Worm (Caenorhabditis elegans) whole organism, young adult: Measurements from ENCODE around the gene F11D5.1.

Experiments used
- B0261.1 ChIP-seq: sonication (generic microtip); optimal IDR thresholded peaks from 2 replicates; lab custom pipeline; 2016; ENCODE audit warnings: mild to moderate bottlenecking, missing genetic modification characterization, moderate library complexity, missing compliant biosample characterization
- C17E4.6 ChIP-seq: fragments of 200-800 bp; sonication (Bioruptor generic); IDR thresholded peaks from 2 replicates; pipeline ENCODE4 v1.3.6; 2022; ENCODE audit warnings: missing genetic modification reagents, missing genetic modification characterization, missing compliant biosample characterization
- F39B2.1 ChIP-seq: fragments of 200-800 bp; sonication (Bioruptor generic); IDR thresholded peaks from 2 replicates; pipeline ENCODE4 v1.3.6; 2022; ENCODE audit warnings: missing genetic modification reagents, missing genetic modification characterization, missing compliant biosample characterization
- Y53F4B.3 ChIP-seq: fragments of 200-800 bp; sonication (Bioruptor generic); IDR thresholded peaks from 2 replicates; pipeline ENCODE4 v1.3.6; 2022; ENCODE audit warnings: missing genetic modification reagents, missing genetic modification characterization, missing compliant biosample characterization
- Y67H2A.10 ChIP-seq: fragments of 200-800 bp; sonication (Bioruptor generic); conservative IDR thresholded peaks from 2 replicates; pipeline ENCODE4 v1.3.6; 2022; ENCODE audit warnings: missing genetic modification reagents, missing genetic modification characterization, missing compliant biosample characterization
- Y79H2A.3 ChIP-seq: fragments of 200-800 bp; sonication (Bioruptor generic); conservative IDR thresholded peaks from 2 replicates; pipeline ENCODE4 v1.3.6; 2022; ENCODE audit warnings: missing genetic modification reagents, missing genetic modification characterization, missing compliant biosample characterization
- Y95B8A.8 ChIP-seq: fragments of 200-800 bp; sonication (Bioruptor generic); IDR thresholded peaks from 2 replicates; pipeline ENCODE4 v1.3.6; 2022; ENCODE audit warnings: missing genetic modification reagents, missing genetic modification characterization, missing compliant biosample characterization
- ZK185.1 ChIP-seq: sonication (generic microtip); optimal IDR thresholded peaks from 2 replicates; lab custom pipeline; 2016; ENCODE audit warnings: mild to moderate bottlenecking, missing genetic modification characterization, missing compliant biosample characterization; ENCODE audit not compliant: poor library complexity, severe bottlenecking
- akir-1 ChIP-seq: fragments of 200-800 bp; sonication (Bioruptor generic); optimal IDR thresholded peaks from 2 replicates; lab custom pipeline; 2018; ENCODE audit warnings: mild to moderate bottlenecking, missing genetic modification characterization, moderate library complexity, missing compliant biosample characterization
- atf-7 ChIP-seq: sonication (generic microtip); optimal IDR thresholded peaks from 2 replicates; lab custom pipeline; 2017; ENCODE audit warnings: mild to moderate bottlenecking, missing genetic modification characterization, missing compliant biosample characterization
- attf-3 ChIP-seq: fragments of 200-800 bp; sonication (Bioruptor generic); conservative IDR thresholded peaks from 2 replicates; pipeline ENCODE4 v1.3.6; 2022; ENCODE audit warnings: missing genetic modification reagents, missing genetic modification characterization, missing compliant biosample characterization
- ccch-3 ChIP-seq: fragments of 200-800 bp; sonication (Bioruptor generic); optimal IDR thresholded peaks from 2 replicates; lab custom pipeline; 2018; ENCODE audit warnings: mild to moderate bottlenecking, missing genetic modification characterization, missing compliant biosample characterization
- ceh-40 ChIP-seq: fragments of 200-800 bp; sonication (Bioruptor generic); IDR thresholded peaks from 2 replicates; pipeline ENCODE4 v1.3.6; 2022; ENCODE audit warnings: missing genetic modification characterization, missing compliant biosample characterization
- ceh-58 ChIP-seq: fragments of 200-800 bp; sonication (Bioruptor generic); IDR thresholded peaks from 2 replicates; pipeline ENCODE4 v1.3.6; 2022; ENCODE audit warnings: missing genetic modification characterization, missing compliant biosample characterization
- chd-7 ChIP-seq: sonication (generic microtip); optimal IDR thresholded peaks from 2 replicates; lab custom pipeline; 2016; ENCODE audit warnings: mild to moderate bottlenecking, missing genetic modification characterization, moderate library complexity, missing compliant biosample characterization
- dpff-1 ChIP-seq: sonication (generic microtip); optimal IDR thresholded peaks from 2 replicates; lab custom pipeline; 2017; ENCODE audit warnings: mild to moderate bottlenecking, missing genetic modification characterization, missing compliant biosample characterization
- efl-1 ChIP-seq: fragments of 150-350 bp; optimal IDR thresholded peaks from 2 replicates; lab custom pipeline; 2014; ENCODE audit warnings: missing biosample characterization, missing genetic modification reagents, missing genetic modification characterization
- egl-18 ChIP-seq: fragments of 200-800 bp; sonication (Bioruptor generic); IDR thresholded peaks from 2 replicates; pipeline ENCODE4 v1.3.6; 2022; ENCODE audit warnings: missing genetic modification reagents, missing genetic modification characterization, missing compliant biosample characterization
- hlh-26 ChIP-seq: fragments of 200-800 bp; sonication (Bioruptor generic); conservative IDR thresholded peaks from 2 replicates; pipeline ENCODE4 v1.3.6; 2022; ENCODE audit warnings: missing genetic modification reagents, missing genetic modification characterization, missing compliant biosample characterization
- hmg-20 ChIP-seq: fragments of 200-800 bp; sonication (Bioruptor generic); IDR thresholded peaks from 2 replicates; pipeline ENCODE4 v1.3.6; 2022; ENCODE audit warnings: missing genetic modification reagents, missing genetic modification characterization, missing compliant biosample characterization
- let-526 ChIP-seq: fragments of 200-800 bp; sonication (Bioruptor generic); IDR thresholded peaks from 2 replicates; pipeline ENCODE4 v1.3.6; 2022; ENCODE audit warnings: missing genetic modification reagents, missing genetic modification characterization, missing compliant biosample characterization
- lin-26 ChIP-seq: fragments of 200-800 bp; sonication (Bioruptor generic); IDR thresholded peaks from 2 replicates; pipeline ENCODE4 v1.3.6; 2022; ENCODE audit warnings: missing genetic modification reagents, missing genetic modification characterization, missing compliant biosample characterization
- lsl-1 ChIP-seq: fragments of 200-800 bp; sonication (Bioruptor generic); optimal IDR thresholded peaks from 2 replicates; lab custom pipeline; 2018; ENCODE audit warnings: mild to moderate bottlenecking, missing genetic modification characterization, moderate library complexity, missing compliant biosample characterization
- lsy-27 ChIP-seq: sonication (generic microtip); optimal IDR thresholded peaks from 2 replicates; lab custom pipeline; 2017; ENCODE audit warnings: missing genetic modification characterization, mild to moderate bottlenecking, missing compliant biosample characterization, antibody characterized with exemption, missing genotype, borderline replicate concordance; ENCODE audit not compliant: insufficient read depth
- madf-8 ChIP-seq: fragments of 200-800 bp; sonication (Bioruptor generic); conservative IDR thresholded peaks from 2 replicates; pipeline ENCODE4 v1.3.6; 2022; ENCODE audit warnings: missing genetic modification reagents, missing genetic modification characterization, missing compliant biosample characterization
- mes-4 ChIP-seq: sonication (generic microtip); optimal IDR thresholded peaks from 2 replicates; lab custom pipeline; 2016; ENCODE audit warnings: missing genotype, missing genetic modification characterization, missing compliant biosample characterization
- nfya-2 ChIP-seq: fragments of 200-800 bp; sonication (Bioruptor generic); IDR thresholded peaks from 2 replicates; pipeline ENCODE4 v1.3.6; 2022; ENCODE audit warnings: missing genetic modification reagents, missing genetic modification characterization, missing compliant biosample characterization
- nhr-120 ChIP-seq: fragments of 200-800 bp; sonication (Bioruptor generic); IDR thresholded peaks from 2 replicates; pipeline ENCODE4 v1.3.6; 2022; ENCODE audit warnings: missing genetic modification characterization, missing compliant biosample characterization
- nhr-179 ChIP-seq: sonication (generic microtip); optimal IDR thresholded peaks from 2 replicates; lab custom pipeline; 2016; ENCODE audit warnings: mild to moderate bottlenecking, missing genetic modification characterization, missing compliant biosample characterization
- pha-4 ChIP-seq: fragments of 150-350 bp; sonication (generic microtip); optimal IDR thresholded peaks from 2 replicates; lab custom pipeline; 2014; ENCODE audit warnings: missing biosample characterization, missing genetic modification reagents, missing genetic modification characterization
- rec-8 ChIP-seq, 2 experiments: sonication (generic microtip); optimal IDR thresholded peaks; 2 replicates each; lab custom pipeline; 2016; ENCODE audit warnings: mild to moderate bottlenecking in 2 of 2, missing genetic modification characterization in 2 of 2, missing genetic modification reagents in 2 of 2, missing genotype in 2 of 2, missing biosample characterization in 1 of 2, missing compliant biosample characterization in 1 of 2, moderate library complexity in 1 of 2
- rpc-1 ChIP-seq, 2 experiments: fragments of 150-350 bp in 1 of 2; sonication (generic microtip) in 1 of 2; optimal IDR thresholded peaks; 2 replicates each; lab custom pipeline; 2014 to 2018; ENCODE audit warnings: missing biosample characterization in 1 of 2, missing genetic modification characterization in 1 of 2, missing genetic modification reagents in 1 of 2, missing genotype in 1 of 2
- snpc-3.4 ChIP-seq: sonication (generic microtip); optimal IDR thresholded peaks from 2 replicates; lab custom pipeline; 2017; ENCODE audit warnings: missing genetic modification characterization, mild to moderate bottlenecking, missing compliant biosample characterization, antibody characterized with exemption, moderate library complexity, missing genotype, missing genetic modification reagents
- xnd-1 ChIP-seq: sonication (generic microtip); optimal IDR thresholded peaks from 2 replicates; lab custom pipeline; 2016; ENCODE audit warnings: missing genotype, missing genetic modification reagents, missing genetic modification characterization, missing compliant biosample characterization
- zfh-2 ChIP-seq: fragments of 200-800 bp; sonication (Bioruptor generic); conservative IDR thresholded peaks from 2 replicates; pipeline ENCODE4 v1.3.6; 2022; ENCODE audit warnings: missing genetic modification reagents, missing genetic modification characterization, missing compliant biosample characterization
- ztf-22 ChIP-seq: fragments of 200-800 bp; sonication (Bioruptor generic); optimal IDR thresholded peaks from 2 replicates; lab custom pipeline; 2018; ENCODE audit warnings: mild to moderate bottlenecking, missing genetic modification characterization, moderate library complexity, missing compliant biosample characterization
- ztf-26 ChIP-seq: sonication (generic microtip); optimal IDR thresholded peaks from 2 replicates; lab custom pipeline; 2017; ENCODE audit warnings: missing genetic modification characterization, missing compliant biosample characterization
- ztf-28 ChIP-seq: fragments of 200-800 bp; sonication (Bioruptor generic); IDR thresholded peaks from 2 replicates; pipeline ENCODE4 v1.3.6; 2022; ENCODE audit warnings: missing genetic modification reagents, missing genetic modification characterization, missing compliant biosample characterization

Gene F11D5.1

DNA sequence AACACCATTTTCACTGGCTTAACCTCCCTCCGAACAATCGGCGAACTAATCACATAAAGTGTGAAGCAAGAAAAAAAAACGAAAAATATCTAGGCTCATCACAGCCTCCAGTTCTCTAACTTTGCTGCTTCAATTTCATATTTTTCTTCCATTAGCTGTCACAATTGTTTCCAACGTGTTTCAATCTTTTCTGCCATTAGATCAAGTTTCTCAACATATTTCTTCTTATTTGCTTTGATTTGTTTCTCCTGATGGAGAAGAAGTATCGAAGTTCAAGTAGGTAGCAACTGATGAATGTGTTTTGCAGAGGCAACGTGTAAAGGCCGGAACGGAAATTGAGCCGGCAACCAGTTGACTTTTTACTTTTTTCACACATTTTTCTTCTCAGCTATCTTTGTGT is 47.2 kb downstream of the F11D5.1 start, which contains the start of gene ZK563.7:
TSS of gene ZK563.7 (plus strand) at position 301 of the 400 bp plus-strand sequence.
- TF ChIP-seq ztf-26 (tag; lab: Kevin White, UChicago), result no peak
- TF ChIP-seq ceh-58 (GFP tag; lab: Robert Waterston, UW), result no peak
- no peak for TF ChIP-seq zfh-2 (GFP tag; lab: Robert Waterston, UW)
- TF ChIP-seq Y79H2A.3 (GFP tag; lab: Robert Waterston, UW), result no peak
- TF ChIP-seq Y95B8A.8, result no peak
- TF ChIP-seq ztf-28 (GFP tag; lab: Robert Waterston, UW), result no peak
- TF ChIP-seq egl-18 (GFP tag; lab: Robert Waterston, UW), result no peak
- TF ChIP-seq B0261.1, result no peak
- TF ChIP-seq C17E4.6 (GFP tag; lab: Robert Waterston, UW), result no peak
- TF ChIP-seq rec-8 (tag; optimal IDR thresholded peaks at IDR 0.05; lab: Kevin White, UChicago), result no peak
- TF ChIP-seq, all 124 proteins: peak for 0

DNA sequence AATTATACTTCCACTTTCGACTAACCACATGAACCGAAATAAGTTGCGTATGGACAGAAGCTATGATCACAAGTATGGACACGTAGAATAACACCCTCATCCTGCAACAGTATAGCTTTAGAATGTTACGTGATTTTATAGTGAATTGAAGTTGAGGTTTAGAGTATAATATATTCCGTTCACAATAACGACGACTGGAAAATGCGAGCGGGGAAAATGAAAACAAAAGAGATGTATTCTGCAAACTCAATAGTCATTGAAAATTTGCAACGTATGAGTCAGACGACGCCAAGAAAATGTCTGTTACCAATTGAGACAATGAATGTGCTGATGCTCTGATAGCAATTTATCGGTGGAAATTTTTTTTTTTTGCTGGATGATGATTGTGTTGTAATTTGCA is 52.4 kb downstream of the F11D5.1 start, which contains the start of gene acp-1:
TSS of gene acp-1 (minus strand) at position 101 of the 400 bp plus-strand sequence.
- TF ChIP-seq madf-8 (GFP tag; lab: Robert Waterston, UW) (no peak), hlh-26 (no peak), akir-1 (GFP tag; lab: Kevin White, UChicago) (no peak), pha-4 (tag; lab: Kevin White, UChicago) (no peak), ccch-3 (GFP tag; lab: Kevin White, UChicago) (no peak), mes-4 (no peak), Y53F4B.3 (GFP tag; lab: Robert Waterston, UW) (no peak), ZK185.1 (tag; lab: Kevin White, UChicago) (no peak)

DNA sequence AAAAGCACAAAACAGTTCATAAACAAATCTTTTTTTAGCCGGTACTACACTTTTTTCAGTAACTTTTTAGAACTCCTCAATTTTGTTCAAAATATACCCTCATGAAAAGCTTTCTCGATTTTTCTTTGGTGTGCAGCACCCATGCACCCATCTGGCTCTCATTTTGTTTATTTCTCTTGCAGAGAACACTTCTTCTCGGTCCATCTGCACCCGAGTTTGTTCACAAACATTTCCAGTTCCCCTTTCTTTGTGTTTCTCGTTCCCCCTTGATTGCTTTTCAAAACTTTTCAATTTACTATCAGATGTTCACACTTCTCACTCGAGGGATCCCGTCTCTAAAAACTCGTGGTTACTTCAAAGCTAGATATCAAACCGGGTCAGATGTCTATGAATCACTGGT is 60.6 kb downstream of the F11D5.1 start, which contains the start of gene slcf-2:
TSS of gene slcf-2 (plus strand) at position 301 of the 400 bp plus-strand sequence.
- TF ChIP-seq let-526 (GFP tag; lab: Robert Waterston, UW) (no peak), F39B2.1 (GFP tag; lab: Robert Waterston, UW) (no peak), snpc-3.4 (tag; lab: Kevin White, UChicago) (no peak), ztf-22 (GFP tag; lab: Kevin White, UChicago) (no peak), nhr-120 (GFP tag; lab: Robert Waterston, UW) (no peak), xnd-1 (no peak), mes-4 (no peak), attf-3 (GFP tag; lab: Robert Waterston, UW) (no peak), efl-1 (GFP tag; lab: Kevin White, UChicago) (no peak), lin-26 (no peak), ccch-3 (GFP tag; lab: Kevin White, UChicago) (no peak), chd-7 (tag; lab: Kevin White, UChicago) (no peak), ztf-28 (GFP tag; lab: Robert Waterston, UW) (no peak), Y67H2A.10 (GFP tag; lab: Robert Waterston, UW) (no peak), hmg-20 (no peak), nhr-179 (no peak), lsy-27 (tag; lab: Kevin White, UChicago) (no peak), atf-7 (tag; lab: Kevin White, UChicago) (no peak)

DNA sequence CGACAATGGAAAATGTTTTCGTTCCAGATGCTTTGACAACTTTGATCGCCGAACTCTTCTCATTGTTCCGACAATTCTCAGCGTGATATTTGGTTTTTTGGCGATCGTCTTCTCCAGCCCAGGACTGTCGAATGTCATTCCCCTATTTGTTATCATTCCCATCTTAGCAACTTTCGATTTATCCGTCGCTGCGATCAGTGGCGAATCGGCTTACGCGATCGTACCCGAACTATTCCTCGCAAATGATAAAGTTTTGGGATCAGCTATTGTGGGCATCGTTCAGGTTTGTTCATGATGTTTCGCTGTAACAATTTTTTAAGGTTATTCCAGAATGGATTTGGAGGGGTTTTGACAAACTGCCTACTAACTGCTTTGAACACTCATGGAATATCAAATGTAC is 63.8 kb downstream of the F11D5.1 start:
- no peak for TF ChIP-seq ceh-40 (GFP tag; lab: Robert Waterston, UW)
- no peak for TF ChIP-seq rpc-1 (optimal IDR thresholded peaks at IDR 0.05; lab: Kevin White, UChicago)
- no peak for TF ChIP-seq rpc-1 (tag; optimal IDR thresholded peaks at IDR 0.05; lab: Kevin White, UChicago)
- TF ChIP-seq B0261.1, result no peak
- no peak for TF ChIP-seq nfya-2 (GFP tag; lab: Robert Waterston, UW)
- no peak for TF ChIP-seq lsl-1 (GFP tag; lab: Kevin White, UChicago)
- TF ChIP-seq hlh-26, result no peak
- TF ChIP-seq Y53F4B.3 (GFP tag; lab: Robert Waterston, UW), result no peak
- no peak for TF ChIP-seq xnd-1
- TF ChIP-seq dpff-1 (tag; lab: Kevin White, UChicago), result no peak
- no peak for TF ChIP-seq F39B2.1 (GFP tag; lab: Robert Waterston, UW)
